Worm (Caenorhabditis elegans): ENCODE data around the gene slc-17.7.
A peak's percentile ranks its signal among the peaks of the same experiment; 100 is the strongest.

The slc-17.7 gene

ce11 chrV:9246260-9246659, 20.0 kb downstream of the slc-17.7 start, which contains the start of gene aat-2:
TSS of gene aat-2 (minus strand) at chrV:9246360.
- TF ChIP-seq nhr-12 (tag; optimal IDR thresholded peaks at IDR 0.05): no peak
- TF ChIP-seq sem-4 (tag; optimal IDR thresholded peaks at IDR 0.05): no peak
- no peak for TF ChIP-seq peb-1 (tag; optimal IDR thresholded peaks at IDR 0.05)
- no peak for TF ChIP-seq lin-11 (tag; optimal IDR thresholded peaks at IDR 0.05)
- TF ChIP-seq unc-55 (GFP tag; optimal IDR thresholded peaks at IDR 0.05): no peak
- TF ChIP-seq crh-2 (tag; optimal IDR thresholded peaks at IDR 0.05): no peak
- no peak for TF ChIP-seq blmp-1 (tag; optimal IDR thresholded peaks at IDR 0.05; ENCODE audit: insufficient read depth)
- no peak for TF ChIP-seq ztf-1 (GFP tag; conservative IDR thresholded peaks at IDR 0.05)
- TF ChIP-seq nhr-25 (tag; optimal IDR thresholded peaks at IDR 0.05): no peak
- no peak for TF ChIP-seq mdl-1 (tag; optimal IDR thresholded peaks at IDR 0.05)
- TF ChIP-seq sma-9 (GFP tag; optimal IDR thresholded peaks at IDR 0.05): no peak
- no peak for TF ChIP-seq sma-9 (tag; optimal IDR thresholded peaks at IDR 0.05)
- TF ChIP-seq elt-1 (tag; optimal IDR thresholded peaks at IDR 0.05): no peak
- TF ChIP-seq skn-1 (tag; optimal IDR thresholded peaks at IDR 0.05): no peak
- no peak for TF ChIP-seq nhr-10 (tag; optimal IDR thresholded peaks at IDR 0.05)
- TF ChIP-seq ama-1 (optimal IDR thresholded peaks at IDR 0.05): no peak
- TF ChIP-seq egl-27 (tag; optimal IDR thresholded peaks at IDR 0.05): no peak

- TF ChIP-seq sem-4 (tag; optimal IDR thresholded peaks at IDR 0.05): peak; percentile 89
- no peak for TF ChIP-seq ceh-82 (tag; optimal IDR thresholded peaks at IDR 0.05)
- TF ChIP-seq lin-39 (tag; optimal IDR thresholded peaks at IDR 0.05): no peak
- peak; percentile 90 for TF ChIP-seq unc-55 (GFP tag; optimal IDR thresholded peaks at IDR 0.05)
- TF ChIP-seq mbf-1 (tag; optimal IDR thresholded peaks at IDR 0.05): no peak
- TF ChIP-seq nhr-21 (tag; optimal IDR thresholded peaks at IDR 0.05): peak; percentile 72
- no peak for TF ChIP-seq zag-1 (tag; optimal IDR thresholded peaks at IDR 0.05)
- TF ChIP-seq snpc-4 (tag; optimal IDR thresholded peaks at IDR 0.05): peak; percentile 46
- TF ChIP-seq mdl-1 (tag; optimal IDR thresholded peaks at IDR 0.05): no peak
- TF ChIP-seq nhr-10 (tag; optimal IDR thresholded peaks at IDR 0.05): no peak
- no peak for TF ChIP-seq nhr-12 (tag; optimal IDR thresholded peaks at IDR 0.05)
- TF ChIP-seq gmeb-1 (tag; optimal IDR thresholded peaks at IDR 0.05): peak; percentile 77
- TF ChIP-seq dmd-4 (tag; optimal IDR thresholded peaks at IDR 0.05): no peak
- no peak for TF ChIP-seq ZK546.5 (tag; optimal IDR thresholded peaks at IDR 0.05)
- TF ChIP-seq ztf-1 (GFP tag; conservative IDR thresholded peaks at IDR 0.05): no peak
- no peak for TF ChIP-seq lin-11 (tag; optimal IDR thresholded peaks at IDR 0.05)
- TF ChIP-seq egl-27 (tag; optimal IDR thresholded peaks at IDR 0.05): peak; percentile 52
- TF ChIP-seq nhr-237 (tag; optimal IDR thresholded peaks at IDR 0.05): no peak
- peak; percentile 79 for TF ChIP-seq sma-3 (GFP tag; optimal IDR thresholded peaks at IDR 0.05)
- peak; percentile 61 for TF ChIP-seq ztf-4 (tag; optimal IDR thresholded peaks at IDR 0.05)
- peak; percentile 72 to 91 for TF ChIP-seq lsy-2 (tag; optimal IDR thresholded peaks at IDR 0.05)
- TF ChIP-seq mab-5 (tag; optimal IDR thresholded peaks at IDR 0.05): peak; percentile 71
- no peak for TF ChIP-seq nhr-25 (tag; optimal IDR thresholded peaks at IDR 0.05)
- TF ChIP-seq sma-9 (GFP tag; optimal IDR thresholded peaks at IDR 0.05): peak; percentile 91
- TF ChIP-seq sma-9 (tag; optimal IDR thresholded peaks at IDR 0.05): no peak
- TF ChIP-seq nhr-77 (tag; optimal IDR thresholded peaks at IDR 0.05): no peak
- TF ChIP-seq fos-1 (tag; optimal IDR thresholded peaks at IDR 0.05): peak; percentile 70
- peak; percentile 81 for TF ChIP-seq lin-13 (GFP tag; optimal IDR thresholded peaks at IDR 0.05)
- TF ChIP-seq Y55F3AM.14 (GFP tag; optimal IDR thresholded peaks at IDR 0.05): no peak
- TF ChIP-seq nhr-11 (tag; optimal IDR thresholded peaks at IDR 0.05): no peak
- TF ChIP-seq unc-39 (tag; optimal IDR thresholded peaks at IDR 0.05): no peak
- peak; percentile 89 for TF ChIP-seq nhr-129 (tag; optimal IDR thresholded peaks at IDR 0.05)
- TF ChIP-seq ztf-11 (tag; optimal IDR thresholded peaks at IDR 0.05): no peak
- TF ChIP-seq elt-3 (tag; optimal IDR thresholded peaks at IDR 0.05): no peak
- TF ChIP-seq nhr-6 (tag; optimal IDR thresholded peaks at IDR 0.05): peak; percentile 81
- no peak for TF ChIP-seq peb-1 (tag; optimal IDR thresholded peaks at IDR 0.05)
- TF ChIP-seq blmp-1 (tag; optimal IDR thresholded peaks at IDR 0.05; ENCODE audit: insufficient read depth): no peak
- TF ChIP-seq aly-2 (tag; optimal IDR thresholded peaks at IDR 0.05): no peak
- peak; percentile 91 for TF ChIP-seq C34F6.9 (tag; optimal IDR thresholded peaks at IDR 0.05)
- TF ChIP-seq ceh-16 (tag; optimal IDR thresholded peaks at IDR 0.05): no peak
- TF ChIP-seq alr-1 (tag; optimal IDR thresholded peaks at IDR 0.05): no peak
- no peak for TF ChIP-seq R02D3.7 (tag; optimal IDR thresholded peaks at IDR 0.05)
- no peak for TF ChIP-seq unc-62 (GFP tag; optimal IDR thresholded peaks at IDR 0.05)
- peak; percentile 55 for TF ChIP-seq ama-1 (optimal IDR thresholded peaks at IDR 0.05)
- TF ChIP-seq F13H6.1 (tag; optimal IDR thresholded peaks at IDR 0.05): peak; percentile 80
- TF ChIP-seq crh-2 (tag; optimal IDR thresholded peaks at IDR 0.05): peak; percentile 87
- no peak for TF ChIP-seq skn-1 (tag; optimal IDR thresholded peaks at IDR 0.05)
- TF ChIP-seq elt-1 (tag; optimal IDR thresholded peaks at IDR 0.05): no peak
- no peak for TF ChIP-seq nhr-23 (tag; optimal IDR thresholded peaks at IDR 0.05)
Observed at ce11 chrV:9243171-9243996, 22.9 kb downstream of the slc-17.7 start, which contains the start of gene glo-4. TSS of gene glo-4 (minus strand) at chrV:9243221.

All from whole organism, L2 larva.